Fruit fly (Drosophila melanogaster) whole organism, adult: ENCODE data around the gene lbl.

Experiments
- CG11617 ChIP-seq: fragments of 200-800 bp; sonication (Bioruptor generic); optimal IDR thresholded peaks from 2 replicates; lab custom pipeline; 2017; ENCODE audit warnings: mild to moderate bottlenecking, missing biosample characterization, missing genetic modification reagents, missing genetic modification characterization
- CG12768 ChIP-seq: fragments of 200-800 bp; sonication (Bioruptor generic); optimal IDR thresholded peaks from 2 replicates; lab custom pipeline; 2017; ENCODE audit warnings: missing biosample characterization, missing genetic modification characterization, mild to moderate bottlenecking, moderate library complexity, missing genetic modification reagents
- CG14711 ChIP-seq: fragments of 200-800 bp; sonication (Bioruptor generic); optimal IDR thresholded peaks from 2 replicates; lab custom pipeline; 2018; ENCODE audit warnings: missing biosample characterization, mild to moderate bottlenecking, missing genetic modification characterization, moderate library complexity
- CG33017 ChIP-seq: fragments of 200-800 bp; sonication (Bioruptor generic); optimal IDR thresholded peaks from 2 replicates; lab custom pipeline; 2018; ENCODE audit warnings: missing biosample characterization, mild to moderate bottlenecking, missing genetic modification characterization, moderate library complexity
- CG7045 ChIP-seq: fragments of 200-800 bp; sonication (Bioruptor generic); optimal IDR thresholded peaks from 2 replicates; lab custom pipeline; 2017; ENCODE audit warnings: missing biosample characterization, mild to moderate bottlenecking, missing genetic modification characterization
- CG7101 ChIP-seq: fragments of 200-800 bp; sonication (Bioruptor generic); optimal IDR thresholded peaks from 2 replicates; lab custom pipeline; 2018; ENCODE audit warnings: missing biosample characterization, mild to moderate bottlenecking, missing genetic modification characterization, moderate library complexity
- Clk ChIP-seq: fragments of 200-800 bp; sonication (Bioruptor generic); optimal IDR thresholded peaks from 2 replicates; lab custom pipeline; 2017; ENCODE audit warnings: missing biosample characterization, missing genetic modification characterization
- Crg-1 ChIP-seq: fragments of 200-800 bp; sonication (Bioruptor generic); optimal IDR thresholded peaks from 2 replicates; lab custom pipeline; 2016; ENCODE audit warnings: missing biosample characterization, missing genetic modification characterization
- bab1 ChIP-seq: fragments of 200-800 bp; sonication (Bioruptor generic); optimal IDR thresholded peaks from 3 replicates; lab custom pipeline; 2019; ENCODE audit warnings: missing biosample characterization, mild to moderate bottlenecking, missing genetic modification characterization, moderate library complexity
- cic ChIP-seq: fragments of 200-800 bp; sonication (Bioruptor generic); optimal IDR thresholded peaks from 2 replicates; lab custom pipeline; 2017; ENCODE audit warnings: missing biosample characterization, mild to moderate bottlenecking, missing genetic modification characterization, moderate library complexity
- kay ChIP-seq: fragments of 200-800 bp; sonication (Bioruptor generic); peaks from one replicate; lab custom pipeline; 2016; ENCODE audit warnings: missing biosample characterization, missing genetic modification characterization, borderline replicate concordance
- pad ChIP-seq: fragments of 200-800 bp; sonication (Bioruptor generic); optimal IDR thresholded peaks from 3 replicates; lab custom pipeline; 2017; ENCODE audit warnings: missing biosample characterization, missing genetic modification characterization, mild to moderate bottlenecking, moderate library complexity, missing genetic modification reagents
- tj ChIP-seq: fragments of 200-800 bp; sonication (Bioruptor generic); optimal IDR thresholded peaks from 3 replicates; lab custom pipeline; 2017; ENCODE audit warnings: missing biosample characterization, mild to moderate bottlenecking, missing genetic modification characterization, moderate library complexity
- toe ChIP-seq: fragments of 200-800 bp; sonication (Bioruptor generic); optimal IDR thresholded peaks from 2 replicates; lab custom pipeline; 2016; ENCODE audit warnings: missing biosample characterization, missing genetic modification characterization

- no peak for TF ChIP-seq Crg-1 (GFP tag; lab: Kevin White, UChicago)
- no peak for TF ChIP-seq bab1 (GFP tag; lab: Kevin White, UChicago)
- TF ChIP-seq cic (GFP tag; lab: Kevin White, UChicago) = no peak
- no peak for TF ChIP-seq CG11617 (GFP tag; lab: Kevin White, UChicago)
- no peak for TF ChIP-seq CG7101 (tag; lab: Kevin White, UChicago)
- no peak for TF ChIP-seq CG33017 (tag; lab: Kevin White, UChicago)
- no peak for TF ChIP-seq toe (GFP tag; lab: Kevin White, UChicago)
- TF ChIP-seq tj (GFP tag; lab: Kevin White, UChicago) = no peak
- TF ChIP-seq kay (GFP tag; lab: Kevin White, UChicago) = no peak
- no peak for TF ChIP-seq CG12768 (GFP tag; lab: Kevin White, UChicago)
- no peak for TF ChIP-seq CG14711
- no peak for TF ChIP-seq Clk (GFP tag; lab: Kevin White, UChicago)
- TF ChIP-seq CG7045 (GFP tag; lab: Kevin White, UChicago) = no peak
- TF ChIP-seq pad (GFP tag; lab: Kevin White, UChicago) = peak; percentile 24
These were observed 12.4 kb upstream of the lbl start, which contains the start of gene lbe for dm6 chr3R:21446334-21446733.
